Worm (Caenorhabditis elegans) whole organism, L3 larva: Measurements from ENCODE around the gene tmem-145.

Experiments
- aly-2 ChIP-seq: fragments of 150-350 bp; optimal IDR thresholded peaks from 2 replicates; lab custom pipeline; 2014; ENCODE audit warnings: missing biosample characterization, missing genetic modification characterization
- ama-1 ChIP-seq: fragments of 150-350 bp; optimal IDR thresholded peaks from 2 replicates; lab custom pipeline; 2018
- ceh-16 ChIP-seq: sonication (generic microtip); optimal IDR thresholded peaks from 2 replicates; lab custom pipeline; 2017; ENCODE audit warnings: missing biosample characterization, missing genetic modification characterization
- ceh-82 ChIP-seq: fragments of 150-350 bp; optimal IDR thresholded peaks from 2 replicates; lab custom pipeline; 2014; ENCODE audit warnings: missing biosample characterization, missing genetic modification characterization
- ceh-9 ChIP-seq: sonication (generic microtip); optimal IDR thresholded peaks from 2 replicates; lab custom pipeline; 2018; ENCODE audit warnings: missing biosample characterization, missing genetic modification characterization
- daf-12 ChIP-seq: fragments of 150-350 bp; optimal IDR thresholded peaks from 2 replicates; lab custom pipeline; 2014; ENCODE audit warnings: missing biosample characterization, missing genetic modification reagents, missing genetic modification characterization
- egl-27 ChIP-seq: sonication (generic microtip); optimal IDR thresholded peaks from 4 replicates; lab custom pipeline; 2017; ENCODE audit warnings: missing biosample characterization, missing genetic modification reagents, missing genetic modification characterization
- egl-5 ChIP-seq: fragments of 150-350 bp; optimal IDR thresholded peaks from 2 replicates; lab custom pipeline; 2017; ENCODE audit warnings: missing biosample characterization, missing genetic modification reagents, missing genetic modification characterization, inconsistent platforms
- elt-1 ChIP-seq: fragments of 150-350 bp; optimal IDR thresholded peaks from 2 replicates; lab custom pipeline; 2014; ENCODE audit warnings: missing biosample characterization, missing genetic modification characterization
- elt-2 ChIP-seq: sonication (generic microtip); optimal IDR thresholded peaks from 2 replicates; lab custom pipeline; 2016; ENCODE audit warnings: missing genetic modification reagents, mild to moderate bottlenecking, missing genetic modification characterization, missing compliant biosample characterization
- elt-3 ChIP-seq, 3 experiments: fragments of 150-350 bp in 1 of 3; sonication (generic microtip) in 2 of 3; optimal IDR thresholded peaks; 2 replicates in 2 of 3; 4 replicates in 1 of 3; lab custom pipeline; 2014 to 2017; ENCODE audit warnings: missing biosample characterization in 3 of 3, missing genetic modification characterization in 3 of 3
- eor-1 ChIP-seq, 2 experiments: fragments of 150-350 bp; optimal IDR thresholded peaks; 2 replicates each; lab custom pipeline; 2014 to 2018; ENCODE audit warnings: missing biosample characterization in 2 of 2, missing genetic modification characterization in 2 of 2
- fkh-10 ChIP-seq: sonication (generic microtip); optimal IDR thresholded peaks from 2 replicates; lab custom pipeline; 2017; ENCODE audit warnings: missing biosample characterization, missing genetic modification reagents, missing genetic modification characterization
- fkh-2 ChIP-seq: fragments of 150-350 bp; optimal IDR thresholded peaks from 2 replicates; lab custom pipeline; 2014; ENCODE audit warnings: missing biosample characterization, missing genetic modification reagents, missing genetic modification characterization
- fos-1 ChIP-seq: fragments of 150-350 bp; optimal IDR thresholded peaks from 2 replicates; lab custom pipeline; 2014; ENCODE audit warnings: missing biosample characterization, missing genetic modification characterization
- hmg-11 ChIP-seq: sonication (generic microtip); optimal IDR thresholded peaks from 2 replicates; lab custom pipeline; 2016; ENCODE audit warnings: missing genetic modification characterization, missing compliant biosample characterization
- jun-1 ChIP-seq: fragments of 150-350 bp; optimal IDR thresholded peaks from 2 replicates; lab custom pipeline; 2014; ENCODE audit warnings: missing biosample characterization, missing genetic modification reagents, missing genetic modification characterization
- lin-39 ChIP-seq: fragments of 150-350 bp; optimal IDR thresholded peaks from 2 replicates; lab custom pipeline; 2018; ENCODE audit warnings: missing biosample characterization, missing genetic modification reagents, missing genetic modification characterization
- mdl-1 ChIP-seq: fragments of 150-350 bp; optimal IDR thresholded peaks from 2 replicates; lab custom pipeline; 2014; ENCODE audit warnings: missing biosample characterization, missing genetic modification characterization
- mml-1 ChIP-seq: fragments of 150-350 bp; sonication (generic microtip); optimal IDR thresholded peaks from 3 replicates; lab custom pipeline; 2014; ENCODE audit warnings: missing biosample characterization, missing genetic modification characterization
- nfya-1 ChIP-seq: sonication (generic microtip); optimal IDR thresholded peaks from 2 replicates; lab custom pipeline; 2017; ENCODE audit warnings: missing genetic modification characterization, mild to moderate bottlenecking, missing compliant biosample characterization, antibody characterized with exemption, moderate library complexity; ENCODE audit not compliant: insufficient read depth
- nhr-11 ChIP-seq: fragments of 150-350 bp; optimal IDR thresholded peaks from 2 replicates; lab custom pipeline; 2014; ENCODE audit warnings: missing biosample characterization, missing genetic modification characterization
- nhr-23 ChIP-seq: fragments of 150-350 bp; optimal IDR thresholded peaks from 2 replicates; lab custom pipeline; 2014; ENCODE audit warnings: missing biosample characterization, missing genetic modification reagents, missing genetic modification characterization
- nhr-237 ChIP-seq: fragments of 150-350 bp; optimal IDR thresholded peaks from 2 replicates; lab custom pipeline; 2014; ENCODE audit warnings: missing biosample characterization, missing genetic modification characterization
- nhr-25 ChIP-seq: sonication (generic microtip); optimal IDR thresholded peaks from 2 replicates; lab custom pipeline; 2017; ENCODE audit warnings: missing biosample characterization, missing genetic modification characterization
- nhr-28 ChIP-seq: fragments of 150-350 bp; optimal IDR thresholded peaks from 2 replicates; lab custom pipeline; 2014; ENCODE audit warnings: missing biosample characterization, missing genetic modification characterization
- nhr-43 ChIP-seq: sonication (generic microtip); optimal IDR thresholded peaks from 2 replicates; lab custom pipeline; 2016; ENCODE audit warnings: mild to moderate bottlenecking, missing genetic modification characterization, missing compliant biosample characterization; ENCODE audit not compliant: poor library complexity, severe bottlenecking
- nhr-76 ChIP-seq: fragments of 150-350 bp; sonication (generic microtip); optimal IDR thresholded peaks from 5 replicates; lab custom pipeline; 2014; ENCODE audit warnings: missing biosample characterization, missing genetic modification characterization
- pha-4 ChIP-seq: fragments of 150-350 bp; optimal IDR thresholded peaks from 2 replicates; lab custom pipeline; 2014; ENCODE audit warnings: missing biosample characterization, missing genetic modification reagents, missing genetic modification characterization
- pqm-1 ChIP-seq: fragments of 150-350 bp; optimal IDR thresholded peaks from 2 replicates; lab custom pipeline; 2017; ENCODE audit warnings: missing biosample characterization, missing genetic modification characterization, inconsistent platforms
- sea-2 ChIP-seq: fragments of 150-350 bp; sonication (generic microtip); optimal IDR thresholded peaks from 4 replicates; lab custom pipeline; 2014; ENCODE audit warnings: missing biosample characterization, missing genetic modification reagents, missing genetic modification characterization
- skn-1 ChIP-seq: fragments of 150-350 bp; optimal IDR thresholded peaks from 2 replicates; lab custom pipeline; 2014; ENCODE audit warnings: missing biosample characterization, missing genetic modification characterization
- snpc-4 ChIP-seq: fragments of 150-350 bp; optimal IDR thresholded peaks from 2 replicates; lab custom pipeline; 2014; ENCODE audit warnings: missing biosample characterization, missing genetic modification characterization
- tbx-2 ChIP-seq: sonication (generic microtip); optimal IDR thresholded peaks from 2 replicates; lab custom pipeline; 2016; ENCODE audit warnings: mild to moderate bottlenecking, missing genetic modification characterization, missing compliant biosample characterization
- unc-39 ChIP-seq: sonication (generic microtip); optimal IDR thresholded peaks from 4 replicates; lab custom pipeline; 2017; ENCODE audit warnings: missing biosample characterization, missing genetic modification characterization
- zag-1 ChIP-seq: fragments of 150-350 bp; optimal IDR thresholded peaks from 2 replicates; lab custom pipeline; 2014; ENCODE audit warnings: missing biosample characterization, missing genetic modification characterization
- ztf-4 ChIP-seq: fragments of 150-350 bp; optimal IDR thresholded peaks from 2 replicates; lab custom pipeline; 2014; ENCODE audit warnings: missing biosample characterization, missing genetic modification characterization

Gene tmem-145

ce11 chrX:12073764-12074163 is at the start of gene tmem-145:
Gene tmem-145, minus strand, starts transcription at chrX:12073864.
- TF ChIP-seq zag-1 (tag; lab: Kevin White, UChicago) (no peak), elt-3 (tag; optimal IDR thresholded peaks at IDR 0.05; lab: Kevin White, UChicago) (no peak), sea-2 (GFP tag; lab: Kevin White, UChicago) (no peak), skn-1 (no peak), ceh-82 (tag; lab: Kevin White, UChicago) (no peak), ztf-4 (no peak), ceh-9 (no peak), daf-12 (tag; lab: Kevin White, UChicago) (no peak), ceh-16 (tag; lab: Kevin White, UChicago) (no peak), nhr-28 (tag; lab: Kevin White, UChicago) (no peak), nhr-23 (tag; lab: Kevin White, UChicago) (no peak)
- TF ChIP-seq, all 47 proteins: peak for 0

ce11 chrX:12123152-12123551 is 49.5 kb upstream of the tmem-145 start, which contains the start of gene T01H10.11:
Gene T01H10.11, plus strand, starts transcription at chrX:12123452.
- TF ChIP-seq pqm-1 (tag; lab: Kevin White, UChicago) = no peak
- TF ChIP-seq mml-1 (tag; lab: Kevin White, UChicago) = no peak
- no peak for TF ChIP-seq egl-5
- no peak for TF ChIP-seq snpc-4 (tag; lab: Kevin White, UChicago)
- TF ChIP-seq zag-1 (tag; lab: Kevin White, UChicago) = no peak
- TF ChIP-seq aly-2 (tag; lab: Kevin White, UChicago) = no peak
- no peak for TF ChIP-seq elt-2 (tag; lab: Kevin White, UChicago)
- TF ChIP-seq nhr-76 (tag; lab: Kevin White, UChicago) = no peak
- TF ChIP-seq ama-1 = no peak
- no peak for TF ChIP-seq ztf-4
- no peak for TF ChIP-seq eor-1 (tag; optimal IDR thresholded peaks at IDR 0.05; lab: Kevin White, UChicago)
- TF ChIP-seq nhr-43 (tag; lab: Kevin White, UChicago) = no peak
- no peak for TF ChIP-seq hmg-11 (tag; lab: Kevin White, UChicago)
- TF ChIP-seq unc-39 (tag; lab: Kevin White, UChicago) = no peak
- TF ChIP-seq fkh-2 (tag; lab: Kevin White, UChicago) = no peak
- TF ChIP-seq pha-4 (tag; lab: Kevin White, UChicago) = no peak
- no peak for TF ChIP-seq lin-39 (tag; lab: Kevin White, UChicago)
- no peak for TF ChIP-seq tbx-2 (tag; lab: Kevin White, UChicago)
- TF ChIP-seq egl-27 (tag; lab: Kevin White, UChicago) = no peak

ce11 chrX:12121285-12121684 is 47.6 kb upstream of the tmem-145 start, which contains the start of gene lgc-17:
Gene lgc-17, plus strand, starts transcription at chrX:12121585.
- TF ChIP-seq ztf-4 = no peak
- no peak for TF ChIP-seq skn-1
- TF ChIP-seq nfya-1 (tag; lab: Kevin White, UChicago) = no peak
- TF ChIP-seq nhr-25 = no peak
- TF ChIP-seq jun-1 (tag; lab: Kevin White, UChicago) = no peak
- TF ChIP-seq, all 47 proteins: peak for 0

- TF ChIP-seq mdl-1 (tag; lab: Kevin White, UChicago) = no peak
- no peak for TF ChIP-seq nhr-11
- no peak for TF ChIP-seq skn-1
- no peak for TF ChIP-seq eor-1 (tag; optimal IDR thresholded peaks at IDR 0.05; lab: Kevin White, UChicago)
- TF ChIP-seq elt-3 (tag; optimal IDR thresholded peaks at IDR 0.05; lab: Kevin White, UChicago) = no peak
- TF ChIP-seq pqm-1 (tag; lab: Kevin White, UChicago) = no peak
- TF ChIP-seq egl-5 = no peak
- TF ChIP-seq nhr-237 (tag; lab: Kevin White, UChicago) = no peak
- TF ChIP-seq elt-1 (tag; lab: Kevin White, UChicago) = no peak
- TF ChIP-seq fos-1 (tag; lab: Kevin White, UChicago) = no peak
- no peak for TF ChIP-seq fkh-10
- TF ChIP-seq nhr-43 (tag; lab: Kevin White, UChicago) = no peak
Observed at ce11 chrX:12118340-12118739, 44.7 kb upstream of the tmem-145 start, which contains the start of gene lgc-16. Gene lgc-16, plus strand, starts transcription at chrX:12118640.
